Fruit fly (Drosophila melanogaster) whole organism, embryonic: Measurements from ENCODE around the gene lwr.
A peak's percentile ranks its signal among the peaks of the same experiment; 100 is the strongest.

Experiments
- Adf1 ChIP-seq: fragments of 200-800 bp; sonication (Bioruptor generic); IDR thresholded peaks from 2 replicates; pipeline ENCODE4 v1.3.6; 2022; ENCODE audit warnings: missing biosample characterization, missing genetic modification characterization
- BEAF-32 ChIP-seq: fragments of 200-800 bp; sonication (Bioruptor generic); optimal IDR thresholded peaks from 3 replicates; lab custom pipeline; 2017; ENCODE audit warnings: missing biosample characterization, missing genetic modification characterization, mild to moderate bottlenecking, moderate library complexity, missing genetic modification reagents
- CG11093 ChIP-seq: fragments of 200-800 bp; sonication (Bioruptor generic); IDR thresholded peaks from 3 replicates; pipeline ENCODE4 v1.3.6; 2022; ENCODE audit warnings: missing biosample characterization, missing genetic modification characterization
- CG11696 ChIP-seq: fragments of 200-800 bp; sonication (Bioruptor generic); IDR thresholded peaks from 2 replicates; pipeline ENCODE4 v1.3.6; 2022; ENCODE audit warnings: missing biosample characterization, missing genetic modification characterization
- CG12744 ChIP-seq: fragments of 200-800 bp; sonication (Bioruptor generic); optimal IDR thresholded peaks from 2 replicates; lab custom pipeline; 2016; ENCODE audit warnings: missing biosample characterization, missing genetic modification characterization
- CG12942 ChIP-seq: fragments of 200-800 bp; sonication (Bioruptor generic); optimal IDR thresholded peaks from 3 replicates; lab custom pipeline; 2016; ENCODE audit warnings: missing biosample characterization, missing genetic modification characterization
- CG1602 ChIP-seq: fragments of 200-800 bp; sonication (Bioruptor generic); optimal IDR thresholded peaks from 3 replicates; lab custom pipeline; 2016; ENCODE audit warnings: missing biosample characterization, missing genetic modification characterization
- CG17802 ChIP-seq: fragments of 200-800 bp; sonication (Bioruptor generic); optimal IDR thresholded peaks from 2 replicates; lab custom pipeline; 2018; ENCODE audit warnings: missing biosample characterization, mild to moderate bottlenecking, missing genetic modification characterization, moderate library complexity
- CG18476 ChIP-seq: fragments of 200-800 bp; sonication (Bioruptor generic); optimal IDR thresholded peaks from 2 replicates; lab custom pipeline; 2016; ENCODE audit warnings: missing biosample characterization, mild to moderate bottlenecking, missing genetic modification characterization
- CG31224 ChIP-seq: fragments of 200-800 bp; sonication (Bioruptor generic); IDR thresholded peaks from 2 replicates; pipeline ENCODE4 v1.3.6; 2022; ENCODE audit warnings: missing biosample characterization, missing genetic modification characterization
- CG31365 ChIP-seq: fragments of 200-800 bp; sonication (Bioruptor generic); optimal IDR thresholded peaks from 2 replicates; lab custom pipeline; 2018; ENCODE audit warnings: missing biosample characterization, mild to moderate bottlenecking, missing genetic modification characterization
- CG33557 ChIP-seq: fragments of 200-800 bp; sonication (Bioruptor generic); optimal IDR thresholded peaks from 2 replicates; lab custom pipeline; 2019; ENCODE audit warnings: missing biosample characterization, mild to moderate bottlenecking, missing genetic modification characterization, moderate library complexity
- CG43689 ChIP-seq: fragments of 200-800 bp; sonication (Bioruptor generic); IDR thresholded peaks from 2 replicates; pipeline ENCODE4 v1.3.6; 2022; ENCODE audit warnings: missing biosample characterization, missing genetic modification characterization
- CG5245 ChIP-seq: fragments of 200-800 bp; sonication (Bioruptor generic); optimal IDR thresholded peaks from 3 replicates; lab custom pipeline; 2016; ENCODE audit warnings: missing biosample characterization, missing genetic modification characterization
- CG6791 ChIP-seq: fragments of 200-800 bp; sonication (Bioruptor generic); IDR thresholded peaks from 3 replicates; pipeline ENCODE4 v1.3.6; 2022; ENCODE audit warnings: missing biosample characterization, missing genetic modification characterization; ENCODE audit not compliant: partially characterized antibody
- CG7786 ChIP-seq: fragments of 200-800 bp; sonication (Bioruptor generic); optimal IDR thresholded peaks from 2 replicates; lab custom pipeline; 2016; ENCODE audit warnings: missing biosample characterization, missing genetic modification characterization
- CG7987 ChIP-seq: fragments of 200-800 bp; sonication (Bioruptor generic); optimal IDR thresholded peaks from 2 replicates; lab custom pipeline; 2018; ENCODE audit warnings: missing biosample characterization, mild to moderate bottlenecking, missing genetic modification characterization, moderate library complexity
- CG8089 ChIP-seq: fragments of 200-800 bp; sonication (Bioruptor generic); optimal IDR thresholded peaks from 3 replicates; lab custom pipeline; 2016; ENCODE audit warnings: missing biosample characterization, missing genetic modification characterization
- CG8765 ChIP-seq: fragments of 200-800 bp; sonication (Bioruptor generic); IDR thresholded peaks from 2 replicates; pipeline ENCODE4 v1.3.6; 2022; ENCODE audit warnings: missing biosample characterization, missing genetic modification characterization
- CG9609 ChIP-seq: fragments of 200-800 bp; sonication (Bioruptor generic); optimal IDR thresholded peaks from 3 replicates; lab custom pipeline; 2016; ENCODE audit warnings: missing biosample characterization, missing genetic modification characterization
- Doc2 ChIP-seq: fragments of 200-800 bp; sonication (Bioruptor generic); IDR thresholded peaks from 2 replicates; pipeline ENCODE4 v1.3.6; 2022; ENCODE audit warnings: missing biosample characterization, missing genetic modification characterization
- ERR ChIP-seq: fragments of 200-800 bp; sonication (Bioruptor generic); optimal IDR thresholded peaks from 2 replicates; lab custom pipeline; 2016; ENCODE audit warnings: missing biosample characterization, missing genetic modification characterization
- Hmx ChIP-seq: fragments of 200-800 bp; sonication (Bioruptor generic); optimal IDR thresholded peaks from 2 replicates; lab custom pipeline; 2016; ENCODE audit warnings: missing biosample characterization, missing genetic modification characterization
- Hr39 ChIP-seq: fragments of >200 bp; optimal IDR thresholded peaks from 2 replicates; lab custom pipeline; 2017
- Jarid2 ChIP-seq: fragments of 200-800 bp; sonication (Bioruptor generic); optimal IDR thresholded peaks from 3 replicates; lab custom pipeline; 2017; ENCODE audit warnings: mild to moderate bottlenecking, missing biosample characterization, missing genetic modification reagents, missing genetic modification characterization
- MBD-R2 ChIP-seq: fragments of 200-800 bp; sonication (Bioruptor generic); IDR thresholded peaks from 2 replicates; pipeline ENCODE4 v1.3.6; 2022; ENCODE audit warnings: missing biosample characterization, missing genetic modification characterization
- Max ChIP-seq: fragments of 200-800 bp; sonication (Bioruptor generic); optimal IDR thresholded peaks from 2 replicates; lab custom pipeline; 2016; ENCODE audit warnings: missing biosample characterization, mild to moderate bottlenecking, missing genetic modification characterization
- NC2α ChIP-seq: fragments of 200-800 bp; sonication (Bioruptor generic); optimal IDR thresholded peaks from 2 replicates; lab custom pipeline; 2016; ENCODE audit warnings: missing biosample characterization, missing genetic modification characterization
- NC2β ChIP-seq: fragments of 200-800 bp; sonication (Bioruptor generic); optimal IDR thresholded peaks from 2 replicates; lab custom pipeline; 2016; ENCODE audit warnings: missing biosample characterization, missing genetic modification characterization
- Nf-YB ChIP-seq: fragments of 200-800 bp; sonication (Bioruptor generic); optimal IDR thresholded peaks from 3 replicates; lab custom pipeline; 2019; ENCODE audit warnings: missing biosample characterization, mild to moderate bottlenecking, missing genetic modification characterization, moderate library complexity
- Sox100B ChIP-seq: fragments of 200-800 bp; sonication (Bioruptor generic); optimal IDR thresholded peaks from 3 replicates; lab custom pipeline; 2018; ENCODE audit warnings: missing biosample characterization, mild to moderate bottlenecking, missing genetic modification characterization
- Trl ChIP-seq, 3 experiments: fragments of >200 bp in 2 of 3; fragments of 200-800 bp in 1 of 3; sonication (Bioruptor generic) in 1 of 3; optimal IDR thresholded peaks; 2 replicates in 1 of 3; 3 replicates in 2 of 3; lab custom pipeline; 2016 to 2017; ENCODE audit warnings: missing biosample characterization in 1 of 3, missing genetic modification characterization in 1 of 3
- Vsx1 ChIP-seq: fragments of 200-800 bp; sonication (Bioruptor generic); optimal IDR thresholded peaks from 2 replicates; lab custom pipeline; 2017; ENCODE audit warnings: missing biosample characterization, mild to moderate bottlenecking, missing genetic modification characterization, missing genetic modification reagents
- abd-A ChIP-seq: fragments of 200-800 bp; sonication (Bioruptor generic); optimal IDR thresholded peaks from 3 replicates; lab custom pipeline; 2019; ENCODE audit warnings: missing biosample characterization, mild to moderate bottlenecking, missing genetic modification characterization, moderate library complexity
- amos ChIP-seq: fragments of 200-800 bp; sonication (Bioruptor generic); IDR thresholded peaks from 2 replicates; pipeline ENCODE4 v1.3.6; 2022; ENCODE audit warnings: missing biosample characterization, missing genetic modification characterization; ENCODE audit not compliant: partially characterized antibody
- bab2 ChIP-seq: fragments of 200-800 bp; sonication (Bioruptor generic); optimal IDR thresholded peaks from 2 replicates; lab custom pipeline; 2016; ENCODE audit warnings: missing biosample characterization, missing genetic modification characterization
- bsh ChIP-seq, 2 experiments: fragments of 200-800 bp; sonication (Bioruptor generic); optimal IDR thresholded peaks; 2 replicates each; lab custom pipeline; 2017 to 2018; ENCODE audit warnings: mild to moderate bottlenecking in 2 of 2, missing biosample characterization in 2 of 2, missing genetic modification characterization in 2 of 2, moderate library complexity in 1 of 2
- emc ChIP-seq: fragments of 200-800 bp; sonication (Bioruptor generic); optimal IDR thresholded peaks from 2 replicates; lab custom pipeline; 2016; ENCODE audit warnings: missing biosample characterization, missing genetic modification characterization
- eve ChIP-seq, 2 experiments: fragments of >200 bp; optimal IDR thresholded peaks; 2 replicates each; lab custom pipeline; 2017; ENCODE audit warnings: missing biosample characterization in 2 of 2, missing genetic modification characterization in 2 of 2
- fd96Cb ChIP-seq: fragments of 200-800 bp; sonication (Bioruptor generic); optimal IDR thresholded peaks from 2 replicates; lab custom pipeline; 2018; ENCODE audit warnings: missing biosample characterization, mild to moderate bottlenecking, missing genetic modification characterization, moderate library complexity
- mld ChIP-seq: fragments of 200-800 bp; sonication (Bioruptor generic); IDR thresholded peaks from 3 replicates; pipeline ENCODE4 v1.3.6; 2022; ENCODE audit warnings: missing biosample characterization, missing genetic modification characterization; ENCODE audit not compliant: partially characterized antibody
- nmo ChIP-seq: fragments of 200-800 bp; sonication (Bioruptor generic); optimal IDR thresholded peaks from 2 replicates; lab custom pipeline; 2018; ENCODE audit warnings: missing biosample characterization, mild to moderate bottlenecking, missing genetic modification characterization, moderate library complexity
- nom ChIP-seq: fragments of 200-800 bp; sonication (Bioruptor generic); optimal IDR thresholded peaks from 2 replicates; lab custom pipeline; 2017; ENCODE audit warnings: missing biosample characterization, missing genetic modification characterization, mild to moderate bottlenecking, moderate library complexity, missing genetic modification reagents
- pfk ChIP-seq: fragments of 200-800 bp; sonication (Bioruptor generic); optimal IDR thresholded peaks from 2 replicates; lab custom pipeline; 2018; ENCODE audit warnings: missing biosample characterization, mild to moderate bottlenecking, missing genetic modification characterization, moderate library complexity
- slbo ChIP-seq: fragments of 200-800 bp; sonication (Bioruptor generic); IDR thresholded peaks from 2 replicates; pipeline ENCODE4 v1.3.6; 2022; ENCODE audit warnings: missing biosample characterization, missing genetic modification characterization
- slp2 ChIP-seq: fragments of 200-800 bp; sonication (Bioruptor generic); optimal IDR thresholded peaks from 2 replicates; lab custom pipeline; 2016; ENCODE audit warnings: missing biosample characterization, missing genetic modification characterization
- so ChIP-seq: fragments of 200-800 bp; sonication (Bioruptor generic); IDR thresholded peaks from 3 replicates; pipeline ENCODE4 v1.3.6; 2022; ENCODE audit warnings: missing biosample characterization, missing genetic modification characterization
- trem ChIP-seq: fragments of 200-800 bp; optimal IDR thresholded peaks from 3 replicates; lab custom pipeline; 2019; ENCODE audit warnings: missing biosample characterization, mild to moderate bottlenecking, missing genetic modification characterization, moderate library complexity
- wor ChIP-seq: fragments of 200-800 bp; sonication (Bioruptor generic); IDR thresholded peaks from 2 replicates; pipeline ENCODE4 v1.3.6; 2022; ENCODE audit warnings: missing biosample characterization, missing genetic modification characterization
- zen2 ChIP-seq: fragments of 200-800 bp; sonication (Bioruptor generic); IDR thresholded peaks from 3 replicates; pipeline ENCODE4 v1.3.6; 2022; ENCODE audit warnings: missing biosample characterization, missing genetic modification characterization; ENCODE audit not compliant: partially characterized antibody

lwr gene

DNA sequence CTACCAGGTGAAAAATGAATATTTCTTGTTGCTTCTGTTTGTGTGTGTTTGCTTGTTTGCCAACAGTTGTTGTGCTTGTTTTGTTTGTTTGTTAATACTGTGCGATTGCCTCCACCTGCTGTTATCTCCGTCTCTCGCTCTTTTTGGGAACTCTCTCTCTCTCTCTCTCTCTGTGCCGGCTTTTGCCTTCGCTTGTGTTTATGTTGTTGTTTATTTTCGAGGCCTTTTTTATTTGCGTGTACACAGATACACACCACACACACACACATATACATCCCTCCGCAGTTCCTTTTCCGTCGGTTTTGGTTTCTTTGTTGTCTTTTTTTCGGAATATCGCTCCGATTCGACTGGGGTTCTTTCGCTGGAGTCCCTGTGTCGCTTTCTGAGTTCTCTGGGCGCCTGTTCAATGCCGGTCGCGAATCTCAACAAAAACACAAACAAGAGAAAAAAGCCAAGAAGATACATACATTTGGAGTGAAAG, 31.8 kb downstream of the lwr start (continued):
- TF ChIP-seq Hmx (GFP tag; lab: Kevin White, UChicago) (no peak), Trl (optimal IDR thresholded peaks at IDR 0.05; lab: Kevin White, UChicago) (peak; percentile 79 to 87), Trl (GFP tag; optimal IDR thresholded peaks at IDR 0.05; lab: Kevin White, UChicago) (peak; percentile 83), Doc2 (GFP tag; lab: Robert Waterston, UW) (no peak), emc (GFP tag; lab: Kevin White, UChicago) (no peak), CG12744 (peak; percentile 66), CG18476 (no peak), CG1602 (GFP tag; lab: Kevin White, UChicago) (peak; percentile 47), mld (no peak), Nf-YB (GFP tag; lab: Kevin White, UChicago) (peak; percentile 75), Jarid2 (GFP tag; lab: Kevin White, UChicago) (peak; percentile 68), CG17802 (peak; percentile 14), CG7786 (GFP tag; lab: Kevin White, UChicago) (peak; percentile 40), zen2 (no peak), MBD-R2 (GFP tag; lab: Robert Waterston, UW) (no peak), bab2 (peak; percentile 74), CG33557 (GFP tag; lab: Kevin White, UChicago) (peak; percentile 89), CG31365 (tag; lab: Kevin White, UChicago) (peak; percentile 60), BEAF-32 (GFP tag; lab: Kevin White, UChicago) (no peak), CG11696 (no peak), CG8089 (GFP tag; lab: Kevin White, UChicago) (peak; percentile 79), slp2 (peak; percentile 57), so (GFP tag; lab: Robert Waterston, UW) (peak; percentile 68; the same call in 2 of the 3 replicates), nmo (peak; percentile 4), amos (GFP tag; lab: Robert Waterston, UW) (no peak), bsh (GFP tag; optimal IDR thresholded peaks at IDR 0.05; lab: Kevin White, UChicago) (peak; percentile 74 to 84), CG5245 (GFP tag; lab: Kevin White, UChicago) (peak; percentile 18), CG11093 (GFP tag; lab: Robert Waterston, UW) (no peak), fd96Cb (tag; lab: Kevin White, UChicago) (peak; percentile 41), Hr39 (lab: Kevin White, UChicago) (no peak), wor (GFP tag; lab: Robert Waterston, UW) (no peak), CG6791 (GFP tag; lab: Robert Waterston, UW) (no peak), ERR (GFP tag; lab: Kevin White, UChicago) (no peak), Max (GFP tag; lab: Kevin White, UChicago) (no peak), Sox100B (peak; percentile 65), trem (tag; lab: Kevin White, UChicago) (peak; percentile 51), abd-A (tag; lab: Kevin White, UChicago) (peak; percentile 76), CG31224 (GFP tag; lab: Robert Waterston, UW) (peak; percentile 98), Adf1 (GFP tag; lab: Robert Waterston, UW) (peak; percentile 21; the same call in 1 of the 2 replicates), NC2β (GFP tag; lab: Kevin White, UChicago) (peak; percentile 79), nom (peak; percentile 97), pfk (peak; percentile 58), Vsx1 (GFP tag; lab: Kevin White, UChicago) (peak; percentile 87), CG9609 (peak; percentile 58), CG43689 (GFP tag; lab: Robert Waterston, UW) (no peak), CG8765 (GFP tag; lab: Robert Waterston, UW) (no peak), NC2α (GFP tag; lab: Kevin White, UChicago) (peak; percentile 75), slbo (no peak), CG7987 (peak; percentile 67), eve (GFP tag; optimal IDR thresholded peaks at IDR 0.05; lab: Kevin White, UChicago) (no peak), CG12942 (peak; percentile 50)
